Fruit fly (Drosophila melanogaster) whole organism, wandering third instar larva: ENCODE measurements around the gene CG42688.
A peak's percentile ranks its signal among the peaks of the same experiment; 100 is the strongest.

Experiments used
- CG9705 ChIP-seq: fragments of 200-800 bp; sonication (Bioruptor generic); optimal IDR thresholded peaks from 2 replicates; lab custom pipeline; 2018; ENCODE audit warnings: missing biosample characterization, mild to moderate bottlenecking, missing genetic modification characterization
- CrebA ChIP-seq: fragments of 200-800 bp; sonication (Bioruptor generic); optimal IDR thresholded peaks from 2 replicates; lab custom pipeline; 2016; ENCODE audit warnings: missing biosample characterization, mild to moderate bottlenecking, missing genetic modification characterization, borderline replicate concordance
- Dfd ChIP-seq: fragments of >200 bp; optimal IDR thresholded peaks from 2 replicates; lab custom pipeline; 2017; ENCODE audit warnings: missing biosample characterization, missing genetic modification characterization
- GATAd ChIP-seq: sonication (Bioruptor generic); optimal IDR thresholded peaks from 2 replicates; lab custom pipeline; 2016; ENCODE audit warnings: missing biosample characterization, missing genetic modification characterization
- HLH106 ChIP-seq: fragments of 200-800 bp; optimal IDR thresholded peaks from 3 replicates; lab custom pipeline; 2019; ENCODE audit warnings: missing biosample characterization, mild to moderate bottlenecking, missing genetic modification characterization, moderate library complexity
- Hnf4 ChIP-seq: fragments of 200-800 bp; sonication (Bioruptor generic); optimal IDR thresholded peaks from 2 replicates; lab custom pipeline; 2016; ENCODE audit warnings: missing biosample characterization, mild to moderate bottlenecking, missing genetic modification characterization
- Hr83 ChIP-seq: fragments of 200-300 bp; sonication (Bioruptor generic); optimal IDR thresholded peaks from 2 replicates; lab custom pipeline; 2016; ENCODE audit warnings: missing biosample characterization, mild to moderate bottlenecking, missing genetic modification characterization, moderate library complexity; ENCODE audit not compliant: poor library complexity, severe bottlenecking
- Jra ChIP-seq: sonication (Bioruptor generic); optimal IDR thresholded peaks from 2 replicates; lab custom pipeline; 2016; ENCODE audit warnings: missing biosample characterization, missing genetic modification characterization
- Mio ChIP-seq: sonication (Bioruptor generic); optimal IDR thresholded peaks from 2 replicates; lab custom pipeline; 2016; ENCODE audit warnings: missing biosample characterization, missing genetic modification characterization
- Myc ChIP-seq: fragments of >200 bp; optimal IDR thresholded peaks from 2 replicates; lab custom pipeline; 2017
- N ChIP-seq: fragments of >200 bp; optimal IDR thresholded peaks from 2 replicates; lab custom pipeline; 2018; ENCODE audit warnings: missing biosample characterization, missing external identifiers, missing genetic modification characterization
- OdsH ChIP-seq: fragments of 200-800 bp; sonication (Bioruptor generic); optimal IDR thresholded peaks from 2 replicates; lab custom pipeline; 2016; ENCODE audit warnings: missing biosample characterization, mild to moderate bottlenecking, missing genetic modification characterization
- Sp1 ChIP-seq: fragments of 200-800 bp; sonication (Bioruptor generic); optimal IDR thresholded peaks from 3 replicates; lab custom pipeline; 2019; ENCODE audit warnings: missing biosample characterization, mild to moderate bottlenecking, missing genetic modification characterization, moderate library complexity
- Vsx2 ChIP-seq: fragments of 200-300, 225-300 bp; sonication (Bioruptor generic); optimal IDR thresholded peaks from 2 replicates; lab custom pipeline; 2018; ENCODE audit warnings: missing biosample characterization, missing genetic modification characterization; ENCODE audit not compliant: partially characterized antibody
- br ChIP-seq: fragments of 200-800 bp; sonication (Bioruptor generic); optimal IDR thresholded peaks from 2 replicates; lab custom pipeline; 2016; ENCODE audit warnings: missing biosample characterization, missing genetic modification characterization
- brk ChIP-seq: fragments of 200-800 bp; sonication (Bioruptor generic); optimal IDR thresholded peaks from 2 replicates; lab custom pipeline; 2016; ENCODE audit warnings: missing biosample characterization, mild to moderate bottlenecking, missing genetic modification characterization
- dl ChIP-seq, 2 experiments: fragments of 175-275, 200-275 bp in 1 of 2; fragments of 200-275 bp in 1 of 2; sonication (Bioruptor generic); optimal IDR thresholded peaks; lab custom pipeline; 2018; ENCODE audit warnings: mild to moderate bottlenecking in 2 of 2, missing biosample characterization in 2 of 2, missing genetic modification characterization in 2 of 2, moderate library complexity in 2 of 2; ENCODE audit not compliant: partially characterized antibody in 2 of 2, insufficient read depth in 1 of 2
- dmrt93B ChIP-seq: fragments of 200-800 bp; sonication (Bioruptor generic); optimal IDR thresholded peaks from 2 replicates; lab custom pipeline; 2018; ENCODE audit warnings: missing biosample characterization, mild to moderate bottlenecking, missing genetic modification characterization
- dsf ChIP-seq: sonication (Bioruptor generic); optimal IDR thresholded peaks from 2 replicates; lab custom pipeline; 2016; ENCODE audit warnings: missing biosample characterization, missing genetic modification characterization, borderline replicate concordance
- ey ChIP-seq: fragments of 200-800 bp; sonication (Bioruptor generic); optimal IDR thresholded peaks from 2 replicates; lab custom pipeline; 2016; ENCODE audit warnings: missing biosample characterization, missing genetic modification characterization
- foxo ChIP-seq, 2 experiments: fragments of 200-800 bp; sonication (Bioruptor generic); optimal IDR thresholded peaks; 2 replicates in 1 of 2; 3 replicates in 1 of 2; lab custom pipeline; 2016 to 2017; ENCODE audit warnings: missing biosample characterization in 2 of 2, missing genetic modification characterization in 2 of 2
- fru ChIP-seq: fragments of 200-800 bp; sonication (Bioruptor generic); optimal IDR thresholded peaks from 3 replicates; lab custom pipeline; 2016; ENCODE audit warnings: missing biosample characterization, mild to moderate bottlenecking, missing genetic modification characterization
- h ChIP-seq: fragments of 200-800 bp; sonication (Bioruptor generic); optimal IDR thresholded peaks from 3 replicates; lab custom pipeline; 2016; ENCODE audit warnings: missing biosample characterization, mild to moderate bottlenecking, missing genetic modification characterization
- jim ChIP-seq: fragments of 175-275, 200-325 bp; sonication (Bioruptor generic); optimal IDR thresholded peaks from 2 replicates; lab custom pipeline; 2016; ENCODE audit warnings: missing biosample characterization, mild to moderate bottlenecking, missing genetic modification characterization
- lola ChIP-seq: fragments of >200 bp; optimal IDR thresholded peaks from 2 replicates; lab custom pipeline; 2017; ENCODE audit warnings: missing biosample characterization, missing genetic modification characterization
- pan ChIP-seq: fragments of >200 bp; optimal IDR thresholded peaks from 2 replicates; lab custom pipeline; 2017
- psq ChIP-seq: fragments of 200-800 bp; sonication (Bioruptor generic); optimal IDR thresholded peaks from 3 replicates; lab custom pipeline; 2017; ENCODE audit warnings: missing biosample characterization, mild to moderate bottlenecking, missing genetic modification characterization, moderate library complexity
- sage ChIP-seq: fragments of 200-800 bp; sonication (Bioruptor generic); optimal IDR thresholded peaks from 2 replicates; lab custom pipeline; 2016; ENCODE audit warnings: missing biosample characterization, mild to moderate bottlenecking, missing genetic modification characterization
- sv ChIP-seq: fragments of 200-800 bp; sonication (Bioruptor generic); optimal IDR thresholded peaks from 3 replicates; lab custom pipeline; 2016; ENCODE audit warnings: missing biosample characterization, missing genetic modification characterization
- tai ChIP-seq: sonication (Bioruptor generic); optimal IDR thresholded peaks from 2 replicates; lab custom pipeline; 2016; ENCODE audit warnings: missing biosample characterization, missing genetic modification characterization
- usp ChIP-seq: fragments of >200 bp; optimal IDR thresholded peaks from 2 replicates; lab custom pipeline; 2017; ENCODE audit warnings: missing biosample characterization, missing genetic modification characterization
- woc ChIP-seq: sonication (Bioruptor generic); optimal IDR thresholded peaks from 2 replicates; lab custom pipeline; 2016; ENCODE audit warnings: missing biosample characterization, mild to moderate bottlenecking, missing genetic modification characterization

Gene CG42688

DNA sequence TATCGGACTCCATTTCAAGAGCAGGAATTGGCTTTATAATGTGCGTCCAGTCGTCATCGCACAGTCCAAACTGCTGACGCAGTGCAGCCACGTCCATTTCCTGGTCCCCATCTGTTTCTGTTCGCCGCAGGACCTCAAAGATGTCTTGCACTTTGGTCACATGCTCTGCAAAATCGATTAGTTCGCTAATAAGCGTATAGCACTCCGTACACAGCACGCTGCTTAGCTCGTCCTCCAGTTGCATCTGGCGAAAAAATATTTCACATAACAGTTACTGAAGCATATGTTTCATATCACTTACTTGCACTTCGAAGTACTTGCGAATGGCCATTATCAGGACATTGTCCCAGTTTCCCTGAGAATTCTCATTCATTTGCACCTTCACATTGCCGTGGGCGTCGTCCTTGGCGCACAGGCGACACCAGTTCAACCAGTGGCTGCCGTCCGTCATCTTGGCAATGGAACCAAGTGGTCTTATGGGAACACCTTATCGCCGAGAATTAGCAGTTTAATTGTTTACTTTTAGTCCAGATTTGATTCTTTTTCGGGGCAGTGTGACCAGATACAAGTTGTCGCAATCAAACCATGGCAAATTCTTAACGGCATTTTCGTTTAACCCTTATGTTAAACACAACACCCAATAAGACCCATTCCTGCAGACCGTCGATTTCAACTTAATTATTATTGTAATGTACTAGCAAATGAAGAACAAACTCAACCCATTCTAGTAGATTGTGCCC lies 1.3 kb downstream of the CG42688 start, which contains the start of gene CG17568:
CG17568 (minus strand) TSS at position 550 of the 740 bp plus-strand sequence.
- TF ChIP-seq ey (GFP tag; lab: Kevin White, UChicago), result no peak
- peak; percentile 57 for TF ChIP-seq woc (GFP tag; lab: Kevin White, UChicago)
- TF ChIP-seq foxo (GFP tag; optimal IDR thresholded peaks at IDR 0.05; lab: Kevin White, UChicago), result peak in 1 of 2 experiments; percentile 2
- TF ChIP-seq, all 38 proteins: peak for 2

- TF ChIP-seq OdsH (GFP tag; lab: Kevin White, UChicago) (no peak), Vsx2 (no peak), GATAd (GFP tag; lab: Kevin White, UChicago) (no peak), Hnf4 (GFP tag; lab: Kevin White, UChicago) (no peak), HLH106 (tag; lab: Kevin White, UChicago) (no peak), Jra (no peak), h (no peak), foxo (GFP tag; optimal IDR thresholded peaks at IDR 0.05; lab: Kevin White, UChicago) (no peak), brk (no peak)
- TF ChIP-seq, all 38 proteins: peak for 0
Observed at dm6 chr2L:19168095-19168697, 14.4 kb downstream of the CG42688 start.

- TF ChIP-seq psq (GFP tag; lab: Kevin White, UChicago) (no peak), fru (no peak), tai (GFP tag; lab: Kevin White, UChicago) (no peak), Jra (no peak), lola (GFP tag; lab: Kevin White, UChicago) (no peak)
- TF ChIP-seq, all 38 proteins: peak for 0
Observed at dm6 chr2L:19167135-19167681, 15.4 kb downstream of the CG42688 start.

DNA sequence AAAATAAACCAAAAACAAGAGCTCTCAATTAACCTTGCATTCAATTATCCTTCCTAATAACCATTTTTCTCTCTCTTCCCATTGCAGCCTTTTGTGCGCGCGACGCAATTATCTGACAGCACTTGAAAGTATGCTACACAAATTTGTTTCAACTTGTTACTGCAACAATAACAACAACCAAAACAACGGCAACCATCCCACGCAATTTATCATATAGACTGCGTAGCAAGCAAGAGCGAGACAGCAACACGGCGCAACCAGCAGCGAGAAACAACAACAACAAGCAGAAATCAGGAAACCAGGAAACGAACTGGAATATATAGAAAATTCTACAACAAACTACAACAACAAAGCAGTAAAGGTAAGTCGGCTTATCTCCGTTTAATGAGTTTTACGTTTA lies 16.6 kb downstream of the CG42688 start:
- TF ChIP-seq Hnf4 (GFP tag; lab: Kevin White, UChicago), result no peak
- no peak for TF ChIP-seq foxo (GFP tag; optimal IDR thresholded peaks at IDR 0.05; lab: Kevin White, UChicago)
- TF ChIP-seq fru, result no peak
- TF ChIP-seq sv, result no peak
- TF ChIP-seq woc (GFP tag; lab: Kevin White, UChicago), result no peak
- no peak for TF ChIP-seq tai (GFP tag; lab: Kevin White, UChicago)
- no peak for TF ChIP-seq br (GFP tag; lab: Kevin White, UChicago)
- no peak for TF ChIP-seq CG9705 (GFP tag; lab: Kevin White, UChicago)
- no peak for TF ChIP-seq Sp1 (GFP tag; lab: Kevin White, UChicago)
- TF ChIP-seq HLH106 (tag; lab: Kevin White, UChicago), result no peak
- no peak for TF ChIP-seq psq (GFP tag; lab: Kevin White, UChicago)
- TF ChIP-seq jim (GFP tag; lab: Kevin White, UChicago), result no peak
- no peak for TF ChIP-seq usp
- peak; percentile 20 for TF ChIP-seq Hr83 (GFP tag; lab: Kevin White, UChicago)
- TF ChIP-seq Dfd (GFP tag; lab: Kevin White, UChicago), result no peak
- TF ChIP-seq GATAd (GFP tag; lab: Kevin White, UChicago), result no peak
- no peak for TF ChIP-seq pan (lab: Kevin White, UChicago)
- TF ChIP-seq OdsH (GFP tag; lab: Kevin White, UChicago), result no peak
- peak; percentile 72 for TF ChIP-seq Vsx2
- no peak for TF ChIP-seq CrebA
- TF ChIP-seq sage (GFP tag; lab: Kevin White, UChicago), result no peak
- TF ChIP-seq Myc (lab: Kevin White, UChicago), result peak; percentile 89
- TF ChIP-seq ey (GFP tag; lab: Kevin White, UChicago), result no peak
- TF ChIP-seq N (GFP tag; lab: Kevin White, UChicago), result peak; percentile 94
- no peak for TF ChIP-seq dl (GFP tag; optimal IDR thresholded peaks at IDR 0.05; lab: Kevin White, UChicago; ENCODE audit: insufficient read depth in 1 of 2, partially characterized antibody in 2 of 2)
- no peak for TF ChIP-seq dmrt93B (GFP tag; lab: Kevin White, UChicago)
- no peak for TF ChIP-seq brk
- TF ChIP-seq dsf (GFP tag; lab: Kevin White, UChicago), result no peak
- TF ChIP-seq Mio (GFP tag; lab: Kevin White, UChicago), result no peak
